Fruit fly (Drosophila melanogaster) whole organism, embryonic: ENCODE data around the gene CG46304.

ENCODE experiments used
- CG11093 ChIP-seq: fragments of 200-800 bp; sonication (Bioruptor generic); IDR thresholded peaks from 3 replicates; pipeline ENCODE4 v1.3.6; 2022; ENCODE audit warnings: missing biosample characterization, missing genetic modification characterization
- CG12236 ChIP-seq: fragments of 200-800 bp; sonication (Bioruptor generic); optimal IDR thresholded peaks from 2 replicates; lab custom pipeline; 2016; ENCODE audit warnings: missing biosample characterization, missing genetic modification characterization
- CG18764 ChIP-seq: fragments of 200-800 bp; sonication (Bioruptor generic); optimal IDR thresholded peaks from 3 replicates; lab custom pipeline; 2016; ENCODE audit warnings: missing biosample characterization, missing genetic modification characterization
- CG2678 ChIP-seq: fragments of 200-800 bp; sonication (Bioruptor generic); optimal IDR thresholded peaks from 3 replicates; lab custom pipeline; 2019; ENCODE audit warnings: missing biosample characterization, mild to moderate bottlenecking, missing genetic modification characterization, moderate library complexity
- CG3995 ChIP-seq: fragments of 200-800 bp; sonication (Bioruptor generic); optimal IDR thresholded peaks from 3 replicates; lab custom pipeline; 2016; ENCODE audit warnings: missing biosample characterization, missing genetic modification characterization
- CG6813 ChIP-seq: fragments of 200-800 bp; sonication (Bioruptor generic); optimal IDR thresholded peaks from 2 replicates; lab custom pipeline; 2017; ENCODE audit warnings: missing biosample characterization, missing genetic modification characterization, mild to moderate bottlenecking, moderate library complexity, missing genetic modification reagents
- CG6854 ChIP-seq: fragments of 200-800 bp; sonication (Bioruptor generic); optimal IDR thresholded peaks from 3 replicates; lab custom pipeline; 2017; ENCODE audit warnings: missing biosample characterization, mild to moderate bottlenecking, missing genetic modification characterization
- HLH4C ChIP-seq: fragments of 200-800 bp; sonication (Bioruptor generic); IDR thresholded peaks from 3 replicates; pipeline ENCODE4 v1.3.6; 2022; ENCODE audit warnings: missing biosample characterization, missing genetic modification characterization; ENCODE audit not compliant: partially characterized antibody
- Hr51 ChIP-seq, 2 experiments: fragments of 200-800 bp; sonication (Bioruptor generic); optimal IDR thresholded peaks; 2 replicates in 1 of 2; 3 replicates in 1 of 2; lab custom pipeline; 2016 to 2018; ENCODE audit warnings: missing biosample characterization in 2 of 2, missing genetic modification characterization in 2 of 2, mild to moderate bottlenecking in 1 of 2, moderate library complexity in 1 of 2
- Lhr ChIP-seq: fragments of 200-800 bp; sonication (Bioruptor generic); optimal IDR thresholded peaks from 3 replicates; lab custom pipeline; 2017; ENCODE audit warnings: mild to moderate bottlenecking, missing biosample characterization, missing genetic modification reagents, missing genetic modification characterization
- Oaz ChIP-seq: fragments of 200-800 bp; sonication (Bioruptor generic); IDR thresholded peaks from 2 replicates; pipeline ENCODE4 v1.3.6; 2022; ENCODE audit warnings: missing biosample characterization, missing genetic modification characterization
- Ravus ChIP-seq: fragments of 200-800 bp; sonication (Bioruptor generic); IDR thresholded peaks from 2 replicates; pipeline ENCODE4 v1.3.6; 2022; ENCODE audit warnings: missing biosample characterization, missing genetic modification characterization
- cg ChIP-seq: fragments of 200-800 bp; sonication (Bioruptor generic); optimal IDR thresholded peaks from 3 replicates; lab custom pipeline; 2019; ENCODE audit warnings: missing biosample characterization, mild to moderate bottlenecking, missing genetic modification characterization, moderate library complexity
- h ChIP-seq: fragments of >200 bp; optimal IDR thresholded peaks from 2 replicates; lab custom pipeline; 2017
- her ChIP-seq: fragments of 200-800 bp; sonication (Bioruptor generic); optimal IDR thresholded peaks from 2 replicates; lab custom pipeline; 2016; ENCODE audit warnings: missing biosample characterization, missing genetic modification characterization
- ind ChIP-seq: fragments of 200-800 bp; sonication (Bioruptor generic); optimal IDR thresholded peaks from 3 replicates; lab custom pipeline; 2016; ENCODE audit warnings: missing biosample characterization, missing genetic modification characterization
- jigr1 ChIP-seq: fragments of 200-800 bp; sonication (Bioruptor generic); IDR thresholded peaks from 3 replicates; pipeline ENCODE4 v1.3.6; 2022; ENCODE audit warnings: missing biosample characterization, missing genetic modification characterization
- pan ChIP-seq, 4 experiments: fragments of >200 bp in 3 of 4; fragments of 200-800 bp in 1 of 4; sonication (Bioruptor generic) in 1 of 4; optimal IDR thresholded peaks in 3 of 4; IDR thresholded peaks in 1 of 4; 2 replicates each; pipeline versions ENCODE4 v1.3.6 to Lab custom; 2017 to 2022; ENCODE audit warnings: missing biosample characterization in 2 of 4, missing genetic modification characterization in 2 of 4, mixed read lengths in 1 of 4
- sqz ChIP-seq: fragments of 200-800 bp; sonication (Bioruptor generic); optimal IDR thresholded peaks from 3 replicates; lab custom pipeline; 2018; ENCODE audit warnings: missing biosample characterization, mild to moderate bottlenecking, missing genetic modification characterization
- tap ChIP-seq: fragments of 200-800 bp; optimal IDR thresholded peaks from 3 replicates; lab custom pipeline; 2019; ENCODE audit warnings: missing biosample characterization, mild to moderate bottlenecking, missing genetic modification characterization, moderate library complexity
- tna ChIP-seq: fragments of 200-800 bp; sonication (Bioruptor generic); IDR thresholded peaks from 2 replicates; pipeline ENCODE4 v1.3.6; 2022; ENCODE audit warnings: missing biosample characterization, missing genetic modification characterization; ENCODE audit not compliant: partially characterized antibody
- tup ChIP-seq: fragments of 200-800 bp; sonication (Bioruptor generic); optimal IDR thresholded peaks from 2 replicates; lab custom pipeline; 2016; ENCODE audit warnings: missing biosample characterization, mild to moderate bottlenecking, missing genetic modification characterization, moderate library complexity

The CG46304 gene

DNA sequence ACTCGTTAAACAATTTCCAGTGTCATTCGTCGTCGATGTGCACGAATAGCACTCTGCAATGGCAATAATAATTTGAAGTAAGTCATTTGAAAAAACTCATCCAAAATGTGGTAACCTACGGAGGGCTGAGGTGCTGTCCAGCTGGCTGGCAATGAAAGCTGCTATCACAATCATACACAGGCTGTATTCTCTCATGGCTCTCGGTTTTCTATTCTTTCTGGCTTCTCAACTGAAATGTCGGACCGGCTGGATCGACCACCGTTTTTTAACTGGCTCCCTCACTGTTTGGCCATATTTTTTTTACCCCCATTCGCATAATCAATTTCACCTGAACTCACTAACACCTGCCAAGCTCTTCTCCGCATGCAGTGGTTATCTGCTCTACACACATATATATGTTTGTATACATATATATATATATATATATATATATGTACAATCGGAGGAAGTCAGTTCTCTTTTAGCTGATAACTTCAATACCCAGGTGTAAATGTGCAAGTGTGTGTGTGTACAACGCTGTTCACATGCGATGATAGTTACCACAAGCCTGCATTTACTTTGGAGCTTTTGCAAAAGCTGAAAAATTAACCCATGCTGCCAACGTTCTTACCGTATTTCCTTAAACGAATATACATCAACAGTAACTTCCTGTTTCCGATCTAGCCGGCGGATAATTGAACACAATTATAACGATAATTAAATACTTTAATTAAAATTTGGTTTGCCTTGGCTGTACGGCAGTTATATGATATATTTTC, 49.7 kb downstream of the CG46304 start, which contains the start of gene CG10650 (continued):
- TF ChIP-seq CG18764 (GFP tag; lab: Kevin White, UChicago): no peak
- no peak for TF ChIP-seq tap (tag; lab: Kevin White, UChicago)
- no peak for TF ChIP-seq CG12236 (GFP tag; lab: Kevin White, UChicago)
- TF ChIP-seq HLH4C (GFP tag; lab: Robert Waterston, UW): no peak
- no peak for TF ChIP-seq tna (GFP tag; lab: Robert Waterston, UW)
- TF ChIP-seq CG6854: no peak
- no peak for TF ChIP-seq CG2678 (tag; lab: Kevin White, UChicago)
- no peak for TF ChIP-seq ind (GFP tag; lab: Kevin White, UChicago)
- no peak for TF ChIP-seq tup (GFP tag; lab: Kevin White, UChicago)
- TF ChIP-seq CG11093: no peak
- TF ChIP-seq Ravus (GFP tag; lab: Robert Waterston, UW): no peak
- TF ChIP-seq sqz (GFP tag; lab: Kevin White, UChicago): peak; percentile 61
- peak; percentile 5 for TF ChIP-seq CG6813
- no peak for TF ChIP-seq pan (optimal IDR thresholded peaks at IDR 0.05; lab: Kevin White, UChicago)
- TF ChIP-seq pan (GFP tag; optimal IDR thresholded peaks at IDR 0.05 in 1 of 2, IDR thresholded peaks at IDR 0.05 in 1 of 2): no peak
- TF ChIP-seq her: no peak
- TF ChIP-seq Hr51 (GFP tag; optimal IDR thresholded peaks at IDR 0.05; lab: Kevin White, UChicago): no peak
- TF ChIP-seq Lhr (GFP tag; lab: Kevin White, UChicago): no peak
- TF ChIP-seq Oaz (GFP tag; lab: Robert Waterston, UW): no peak
- no peak for TF ChIP-seq CG3995 (GFP tag; lab: Kevin White, UChicago)
- TF ChIP-seq h (lab: Kevin White, UChicago): no peak
- TF ChIP-seq cg (GFP tag; lab: Kevin White, UChicago): peak; percentile 67
- no peak for TF ChIP-seq jigr1 (GFP tag; lab: Robert Waterston, UW)
